Worm (Caenorhabditis elegans) whole organism, midembryonic: Measurements from ENCODE around the gene phf-10.

Source experiments
- T22C8.4 ChIP-seq: fragments of 200-800 bp; sonication (Bioruptor generic); IDR thresholded peaks from 2 replicates; pipeline ENCODE4 v1.3.6; 2022; ENCODE audit warnings: missing genetic modification characterization, missing compliant biosample characterization
- cog-1 ChIP-seq: sonication (generic microtip); optimal IDR thresholded peaks from 2 replicates; lab custom pipeline; 2016; ENCODE audit warnings: missing genetic modification characterization, missing compliant biosample characterization
- med-1 ChIP-seq: sonication (generic microtip); optimal IDR thresholded peaks from 2 replicates; lab custom pipeline; 2017; ENCODE audit warnings: missing genetic modification characterization, mild to moderate bottlenecking, missing compliant biosample characterization, antibody characterized with exemption, missing genetic modification reagents; ENCODE audit not compliant: insufficient read depth
- ref-1 ChIP-seq: fragments of 200-800 bp; sonication (Bioruptor generic); conservative IDR thresholded peaks from 2 replicates; pipeline ENCODE4 v1.3.6; 2022; ENCODE audit warnings: missing genetic modification reagents, missing genetic modification characterization, missing compliant biosample characterization
- ztf-23 ChIP-seq: fragments of 200-800 bp; sonication (Bioruptor generic); IDR thresholded peaks from 2 replicates; pipeline ENCODE4 v1.3.6; 2022; ENCODE audit warnings: missing genetic modification reagents, missing genetic modification characterization, missing compliant biosample characterization

DNA sequence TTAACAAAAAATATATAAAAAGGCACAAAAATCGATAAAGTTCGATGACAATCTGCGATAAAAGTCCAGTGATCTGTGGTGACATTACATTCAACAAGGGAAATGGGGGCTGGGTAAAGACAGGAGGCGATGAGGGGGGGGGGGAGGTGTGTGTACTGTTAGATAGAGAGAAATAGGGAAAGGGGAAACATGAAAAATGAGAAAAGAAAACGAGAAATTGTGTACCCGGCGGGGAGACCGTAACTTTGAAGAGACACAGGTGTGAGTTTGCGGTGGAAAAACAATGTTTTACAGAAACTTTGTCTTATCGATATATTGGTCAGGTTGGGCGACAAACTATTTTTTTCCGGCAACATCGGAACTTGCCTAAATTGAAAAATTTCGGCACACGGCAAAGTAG is 51.0 kb downstream of the phf-10 start:
- no peak for TF ChIP-seq cog-1
- TF ChIP-seq ref-1 (GFP tag; lab: Robert Waterston, UW): no peak
- no peak for TF ChIP-seq T22C8.4 (GFP tag; lab: Robert Waterston, UW)
- TF ChIP-seq med-1: no peak
- TF ChIP-seq ztf-23 (GFP tag; lab: Robert Waterston, UW): no peak
